Fruit fly (Drosophila melanogaster) whole organism, embryonic: ENCODE measurements around the gene RASSF8.
A peak's percentile ranks its signal among the peaks of the same experiment; 100 is the strongest.

ENCODE experiments used
- Abd-B ChIP-seq: fragments of 200-800 bp; sonication (Bioruptor generic); optimal IDR thresholded peaks from 2 replicates; lab custom pipeline; 2018; ENCODE audit warnings: missing biosample characterization, mild to moderate bottlenecking, missing genetic modification characterization, moderate library complexity
- Aef1 ChIP-seq: fragments of 200-800 bp; sonication (Bioruptor generic); IDR thresholded peaks from 3 replicates; pipeline ENCODE4 v1.3.6; 2022; ENCODE audit warnings: missing biosample characterization, missing genetic modification characterization
- Atf3 ChIP-seq: fragments of 200-800 bp; sonication (Bioruptor generic); optimal IDR thresholded peaks from 3 replicates; lab custom pipeline; 2016; ENCODE audit warnings: missing biosample characterization, missing genetic modification characterization
- Bgb ChIP-seq: fragments of 200-800 bp; sonication (Bioruptor generic); IDR thresholded peaks from 2 replicates; pipeline ENCODE4 v1.3.6; 2022; ENCODE audit warnings: missing biosample characterization, missing genetic modification characterization; ENCODE audit not compliant: partially characterized antibody
- CG12071 ChIP-seq: fragments of 200-800 bp; sonication (Bioruptor generic); optimal IDR thresholded peaks from 3 replicates; lab custom pipeline; 2018; ENCODE audit warnings: missing biosample characterization, mild to moderate bottlenecking, missing genetic modification characterization
- CG14667 ChIP-seq: fragments of 200-800 bp; sonication (Bioruptor generic); IDR thresholded peaks from 2 replicates; pipeline ENCODE4 v1.3.6; 2022; ENCODE audit warnings: missing biosample characterization, missing genetic modification characterization
- CG16815 ChIP-seq: fragments of 200-800 bp; sonication (Bioruptor generic); optimal IDR thresholded peaks from 3 replicates; lab custom pipeline; 2017; ENCODE audit warnings: missing biosample characterization, mild to moderate bottlenecking, missing genetic modification characterization
- CG17186 ChIP-seq: fragments of 200-800 bp; sonication (Bioruptor generic); optimal IDR thresholded peaks from 3 replicates; lab custom pipeline; 2017; ENCODE audit warnings: missing biosample characterization, missing genetic modification reagents, missing genetic modification characterization
- CG17568 ChIP-seq: fragments of 200-800 bp; sonication (Bioruptor generic); optimal IDR thresholded peaks from 2 replicates; lab custom pipeline; 2018; ENCODE audit warnings: missing biosample characterization, mild to moderate bottlenecking, missing genetic modification characterization, moderate library complexity
- CG17802 ChIP-seq: fragments of 200-800 bp; sonication (Bioruptor generic); optimal IDR thresholded peaks from 2 replicates; lab custom pipeline; 2018; ENCODE audit warnings: missing biosample characterization, mild to moderate bottlenecking, missing genetic modification characterization, moderate library complexity
- CG18476 ChIP-seq: fragments of 200-800 bp; sonication (Bioruptor generic); optimal IDR thresholded peaks from 2 replicates; lab custom pipeline; 2016; ENCODE audit warnings: missing biosample characterization, mild to moderate bottlenecking, missing genetic modification characterization
- CG2889 ChIP-seq: fragments of 200-800 bp; sonication (Bioruptor generic); IDR thresholded peaks from 3 replicates; pipeline ENCODE4 v1.3.6; 2022; ENCODE audit warnings: missing biosample characterization, missing genetic modification characterization
- CG31224 ChIP-seq: fragments of 200-800 bp; sonication (Bioruptor generic); IDR thresholded peaks from 2 replicates; pipeline ENCODE4 v1.3.6; 2022; ENCODE audit warnings: missing biosample characterization, missing genetic modification characterization
- CG31388 ChIP-seq: fragments of 200-800 bp; sonication (Bioruptor generic); optimal IDR thresholded peaks from 2 replicates; lab custom pipeline; 2016; ENCODE audit warnings: missing biosample characterization, missing genetic modification characterization
- CG3281 ChIP-seq: fragments of 200-800 bp; sonication (Bioruptor generic); optimal IDR thresholded peaks from 3 replicates; lab custom pipeline; 2017; ENCODE audit warnings: missing biosample characterization, mild to moderate bottlenecking, missing genetic modification characterization
- CG3726 ChIP-seq: fragments of 200-800 bp; sonication (Bioruptor generic); IDR thresholded peaks from 3 replicates; pipeline ENCODE4, ENCODE4 v1.3.6; 2022; ENCODE audit warnings: missing biosample characterization, missing genetic modification characterization
- CG5180 ChIP-seq: fragments of 200-800 bp; sonication (Bioruptor generic); optimal IDR thresholded peaks from 3 replicates; lab custom pipeline; 2017; ENCODE audit warnings: missing biosample characterization, missing genetic modification characterization, mild to moderate bottlenecking, moderate library complexity, missing genetic modification reagents
- CG8290 ChIP-seq, 3 experiments: fragments of 200-800 bp; sonication (Bioruptor generic); optimal IDR thresholded peaks; 2 replicates each; lab custom pipeline; 2016 to 2019; ENCODE audit warnings: missing biosample characterization in 3 of 3, missing genetic modification characterization in 3 of 3, mild to moderate bottlenecking in 2 of 3, moderate library complexity in 1 of 3
- CrebB ChIP-seq: fragments of 200-800 bp; sonication (Bioruptor generic); optimal IDR thresholded peaks from 3 replicates; lab custom pipeline; 2018; ENCODE audit warnings: missing biosample characterization, mild to moderate bottlenecking, missing genetic modification characterization
- Dfd ChIP-seq, 2 experiments: fragments of >200 bp; optimal IDR thresholded peaks; 2 replicates each; lab custom pipeline; 2017; ENCODE audit warnings: missing biosample characterization in 2 of 2, missing genetic modification characterization in 2 of 2
- Doc2 ChIP-seq: fragments of 200-800 bp; sonication (Bioruptor generic); IDR thresholded peaks from 2 replicates; pipeline ENCODE4 v1.3.6; 2022; ENCODE audit warnings: missing biosample characterization, missing genetic modification characterization
- E2f1 ChIP-seq: fragments of 200-800 bp; sonication (Bioruptor generic); IDR thresholded peaks from 2 replicates; pipeline ENCODE4 v1.3.6; 2022; ENCODE audit warnings: missing biosample characterization, missing genetic modification characterization
- Gsc ChIP-seq: fragments of 200-800 bp; sonication (Bioruptor generic); IDR thresholded peaks from 2 replicates; pipeline ENCODE4 v1.3.6; 2022; ENCODE audit warnings: missing biosample characterization, missing genetic modification characterization
- Gug ChIP-seq: fragments of 200-800 bp; sonication (Bioruptor generic); IDR thresholded peaks from 4 replicates; pipeline ENCODE4 v1.3.6; 2022; ENCODE audit warnings: missing biosample characterization, missing genetic modification characterization
- H15 ChIP-seq: fragments of 200-800 bp; sonication (Bioruptor generic); IDR thresholded peaks from 3 replicates; pipeline ENCODE4 v1.3.6; 2022; ENCODE audit warnings: missing biosample characterization, missing genetic modification characterization
- HLH54F ChIP-seq: fragments of 200-800 bp; sonication (Bioruptor generic); optimal IDR thresholded peaks from 3 replicates; lab custom pipeline; 2016; ENCODE audit warnings: missing biosample characterization, missing genetic modification characterization
- HLHmδ ChIP-seq: fragments of 200-800 bp; sonication (Bioruptor generic); optimal IDR thresholded peaks from 2 replicates; lab custom pipeline; 2018; ENCODE audit warnings: missing biosample characterization, mild to moderate bottlenecking, missing genetic modification characterization, moderate library complexity
- HmgZ ChIP-seq: fragments of 200-800 bp; sonication (Bioruptor generic); optimal IDR thresholded peaks from 2 replicates; lab custom pipeline; 2018; ENCODE audit warnings: missing biosample characterization, mild to moderate bottlenecking, missing genetic modification characterization
- Lim3 ChIP-seq: fragments of 200-800 bp; sonication (Bioruptor generic); IDR thresholded peaks from 2 replicates; pipeline ENCODE4 v1.3.6; 2022; ENCODE audit warnings: missing biosample characterization, missing genetic modification characterization
- Six4 ChIP-seq: fragments of 200-800 bp; sonication (Bioruptor generic); optimal IDR thresholded peaks from 2 replicates; lab custom pipeline; 2016; ENCODE audit warnings: missing biosample characterization, missing genetic modification characterization
- Tbp ChIP-seq: fragments of >200 bp; optimal IDR thresholded peaks from 2 replicates; lab custom pipeline; 2018; ENCODE audit warnings: missing biosample characterization, missing genetic modification characterization
- ab ChIP-seq: fragments of 200-800 bp; sonication (Bioruptor generic); optimal IDR thresholded peaks from 2 replicates; lab custom pipeline; 2016; ENCODE audit warnings: missing biosample characterization, missing genetic modification characterization
- al ChIP-seq: fragments of 200-800 bp; sonication (Bioruptor generic); IDR thresholded peaks from 2 replicates; pipeline ENCODE4 v1.3.6; 2022; ENCODE audit warnings: missing biosample characterization, missing genetic modification characterization
- br ChIP-seq: fragments of >200 bp; optimal IDR thresholded peaks from 2 replicates; lab custom pipeline; 2017
- bsh ChIP-seq, 2 experiments: fragments of 200-800 bp; sonication (Bioruptor generic); optimal IDR thresholded peaks; 2 replicates each; lab custom pipeline; 2017 to 2018; ENCODE audit warnings: mild to moderate bottlenecking in 2 of 2, missing biosample characterization in 2 of 2, missing genetic modification characterization in 2 of 2, moderate library complexity in 1 of 2
- chif ChIP-seq, 2 experiments: fragments of 200-800 bp; sonication (Bioruptor generic); optimal IDR thresholded peaks; 3 replicates each; lab custom pipeline; 2016; ENCODE audit warnings: missing biosample characterization in 2 of 2, missing genetic modification characterization in 2 of 2
- corto ChIP-seq: fragments of 200-800 bp; sonication (Bioruptor generic); optimal IDR thresholded peaks from 2 replicates; lab custom pipeline; 2016; ENCODE audit warnings: missing biosample characterization, mild to moderate bottlenecking, missing genetic modification characterization, moderate library complexity
- emc ChIP-seq: fragments of 200-800 bp; sonication (Bioruptor generic); optimal IDR thresholded peaks from 2 replicates; lab custom pipeline; 2016; ENCODE audit warnings: missing biosample characterization, missing genetic modification characterization
- ems ChIP-seq: fragments of 200-800 bp; sonication (Bioruptor generic); optimal IDR thresholded peaks from 3 replicates; lab custom pipeline; 2016; ENCODE audit warnings: missing biosample characterization, missing genetic modification characterization
- ewg ChIP-seq: fragments of 200-800 bp; sonication (Bioruptor generic); optimal IDR thresholded peaks from 3 replicates; lab custom pipeline; 2017; ENCODE audit warnings: mild to moderate bottlenecking, missing biosample characterization, missing genetic modification reagents, missing genetic modification characterization
- fd102C ChIP-seq: fragments of 200-800 bp; sonication (Bioruptor generic); optimal IDR thresholded peaks from 2 replicates; lab custom pipeline; 2018; ENCODE audit warnings: missing biosample characterization, mild to moderate bottlenecking, missing genetic modification characterization, moderate library complexity
- fd3F ChIP-seq: fragments of 200-800 bp; sonication (Bioruptor generic); optimal IDR thresholded peaks from 2 replicates; lab custom pipeline; 2018; ENCODE audit warnings: missing biosample characterization, mild to moderate bottlenecking, missing genetic modification characterization, moderate library complexity
- grn ChIP-seq: fragments of 200-800 bp; sonication (Bioruptor generic); optimal IDR thresholded peaks from 3 replicates; lab custom pipeline; 2017; ENCODE audit warnings: missing biosample characterization, missing genetic modification characterization
- jigr1 ChIP-seq: fragments of 200-800 bp; sonication (Bioruptor generic); IDR thresholded peaks from 3 replicates; pipeline ENCODE4 v1.3.6; 2022; ENCODE audit warnings: missing biosample characterization, missing genetic modification characterization
- odd ChIP-seq: fragments of 200-800 bp; sonication (Bioruptor generic); optimal IDR thresholded peaks from 2 replicates; lab custom pipeline; 2017; ENCODE audit warnings: missing biosample characterization, mild to moderate bottlenecking, missing genetic modification characterization
- slou ChIP-seq: fragments of 200-800 bp; sonication (Bioruptor generic); optimal IDR thresholded peaks from 3 replicates; lab custom pipeline; 2016; ENCODE audit warnings: missing biosample characterization, missing genetic modification characterization
- sug ChIP-seq: fragments of 200-800 bp; optimal IDR thresholded peaks from 2 replicates; lab custom pipeline; 2019; ENCODE audit warnings: missing biosample characterization, mild to moderate bottlenecking, missing genetic modification characterization, moderate library complexity
- tap ChIP-seq: fragments of 200-800 bp; optimal IDR thresholded peaks from 3 replicates; lab custom pipeline; 2019; ENCODE audit warnings: missing biosample characterization, mild to moderate bottlenecking, missing genetic modification characterization, moderate library complexity
- unpg ChIP-seq: fragments of 200-800 bp; sonication (Bioruptor generic); optimal IDR thresholded peaks from 3 replicates; lab custom pipeline; 2018; ENCODE audit warnings: missing biosample characterization, mild to moderate bottlenecking, missing genetic modification characterization, moderate library complexity
- vfl ChIP-seq: fragments of 200-800 bp; sonication (Bioruptor generic); optimal IDR thresholded peaks from 2 replicates; lab custom pipeline; 2016; ENCODE audit warnings: missing biosample characterization, missing genetic modification characterization

The RASSF8 gene

DNA sequence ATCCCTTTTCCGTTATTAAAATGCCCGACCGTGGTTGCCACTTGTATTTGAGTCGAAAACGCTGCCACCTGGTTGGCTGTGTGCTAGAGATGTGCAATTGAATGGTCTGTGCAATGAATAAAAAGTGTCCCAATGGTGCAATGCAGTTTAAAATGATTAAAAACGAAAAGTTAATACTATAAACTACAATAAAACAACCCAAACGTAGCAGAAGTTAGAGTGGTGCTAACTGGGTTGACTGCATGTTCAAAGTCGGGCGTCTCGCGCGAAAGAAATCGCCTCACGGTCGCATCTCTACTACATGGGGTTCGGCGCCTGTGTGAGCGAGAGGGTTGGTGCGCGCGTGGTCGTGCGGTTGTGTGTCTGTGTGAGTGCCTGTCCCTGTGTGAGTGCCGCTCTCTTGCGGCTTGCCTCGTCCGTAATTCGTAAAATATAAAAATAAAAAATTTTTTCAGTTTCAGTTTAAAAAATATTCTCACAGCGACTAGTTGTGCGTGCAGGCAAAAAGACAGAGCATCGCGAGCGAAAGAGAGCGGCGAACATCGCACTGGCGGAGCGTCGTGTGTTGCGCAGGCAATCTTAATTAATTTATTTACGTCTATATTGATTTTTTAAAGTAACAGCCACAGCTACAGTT lies 14.6 kb upstream of the RASSF8 start (continued):
- peak; percentile 92 for TF ChIP-seq slou (GFP tag; lab: Kevin White, UChicago)
- TF ChIP-seq CG2889 (GFP tag; lab: Robert Waterston, UW), result peak; percentile 86
- peak; percentile 77 for TF ChIP-seq CG5180 (GFP tag; lab: Kevin White, UChicago)
- peak; percentile 86 for TF ChIP-seq CG31388 (GFP tag; lab: Kevin White, UChicago)
- TF ChIP-seq CG12071, result peak; percentile 74
- peak; percentile 71 for TF ChIP-seq CG17568 (GFP tag; lab: Kevin White, UChicago)
- peak; percentile 93 for TF ChIP-seq Abd-B
- peak; percentile 82 for TF ChIP-seq fd3F (GFP tag; lab: Kevin White, UChicago)
- TF ChIP-seq CG31224 (GFP tag; lab: Robert Waterston, UW), result peak; percentile 83
- peak; percentile 85 for TF ChIP-seq E2f1 (GFP tag; lab: Robert Waterston, UW)
- TF ChIP-seq jigr1 (GFP tag; lab: Robert Waterston, UW), result peak; percentile 83; the same call in 2 of the 3 replicates
- TF ChIP-seq ab (GFP tag; lab: Kevin White, UChicago), result peak; percentile 72
- peak; percentile 78; the same call in 1 of the 3 replicates for TF ChIP-seq CG3726 (GFP tag; lab: Robert Waterston, UW)
- TF ChIP-seq CG8290 (GFP tag; optimal IDR thresholded peaks at IDR 0.05; lab: Kevin White, UChicago), result peak; percentile 95
- TF ChIP-seq CG8290 (tag; optimal IDR thresholded peaks at IDR 0.05; lab: Kevin White, UChicago), result peak; percentile 44 to 95
- peak; percentile 55 for TF ChIP-seq fd102C (GFP tag; lab: Kevin White, UChicago)
- no peak for TF ChIP-seq Dfd (GFP tag; optimal IDR thresholded peaks at IDR 0.05; lab: Kevin White, UChicago)
- TF ChIP-seq Gug (GFP tag; lab: Robert Waterston, UW), result peak; percentile 96
- TF ChIP-seq Aef1, result peak; percentile 90
- peak; percentile 73 for TF ChIP-seq Lim3 (GFP tag; lab: Robert Waterston, UW)
- TF ChIP-seq unpg (GFP tag; lab: Kevin White, UChicago), result peak; percentile 90
- TF ChIP-seq bsh (GFP tag; optimal IDR thresholded peaks at IDR 0.05; lab: Kevin White, UChicago), result peak in 1 of 2 experiments; percentile 86
- TF ChIP-seq tap, result peak; percentile 70
- peak; percentile 76 for TF ChIP-seq CG17802 (tag; lab: Kevin White, UChicago)
- TF ChIP-seq H15, result peak; percentile 90
- TF ChIP-seq CG18476 (GFP tag; lab: Kevin White, UChicago), result peak; percentile 74
- peak; percentile 88 for TF ChIP-seq Six4 (GFP tag; lab: Kevin White, UChicago)
- TF ChIP-seq chif (GFP tag; optimal IDR thresholded peaks at IDR 0.05; lab: Kevin White, UChicago), result peak; percentile 94 to 96
- peak; percentile 91 for TF ChIP-seq CG3281 (GFP tag; lab: Kevin White, UChicago)
- TF ChIP-seq ems, result peak; percentile 93
- TF ChIP-seq HLHmδ, result peak; percentile 45
- TF ChIP-seq CrebB (tag; lab: Kevin White, UChicago), result peak; percentile 91
- peak; percentile 91 for TF ChIP-seq CG14667 (GFP tag; lab: Robert Waterston, UW)
- peak; percentile 93 for TF ChIP-seq CG16815 (GFP tag; lab: Kevin White, UChicago)
- TF ChIP-seq odd, result peak; percentile 80
- TF ChIP-seq br (lab: Kevin White, UChicago), result no peak
- no peak for TF ChIP-seq Tbp (GFP tag; lab: Kevin White, UChicago)
- TF ChIP-seq HmgZ (tag; lab: Kevin White, UChicago), result peak; percentile 97
- peak; percentile 55 for TF ChIP-seq grn
- peak; percentile 93 for TF ChIP-seq CG17186
- TF ChIP-seq al (GFP tag; lab: Robert Waterston, UW), result peak; percentile 91
- TF ChIP-seq vfl (GFP tag; lab: Kevin White, UChicago), result peak; percentile 95
- peak; percentile 89 for TF ChIP-seq emc
- TF ChIP-seq ewg (GFP tag; lab: Kevin White, UChicago), result peak; percentile 95
- peak; percentile 69; the same call in 1 of the 2 replicates for TF ChIP-seq Doc2 (GFP tag; lab: Robert Waterston, UW)
- TF ChIP-seq corto (GFP tag; lab: Kevin White, UChicago), result no peak
- TF ChIP-seq HLH54F (GFP tag; lab: Kevin White, UChicago), result peak; percentile 98
- TF ChIP-seq Atf3 (GFP tag; lab: Kevin White, UChicago), result peak; percentile 94
- peak; percentile 83 for TF ChIP-seq Bgb (GFP tag; lab: Robert Waterston, UW)
- peak; percentile 96 for TF ChIP-seq sug
- peak; percentile 79 for TF ChIP-seq Gsc (GFP tag; lab: Robert Waterston, UW)
